Worm (Caenorhabditis elegans): ENCODE data around the gene F09B12.5.

The F09B12.5 gene

DNA sequence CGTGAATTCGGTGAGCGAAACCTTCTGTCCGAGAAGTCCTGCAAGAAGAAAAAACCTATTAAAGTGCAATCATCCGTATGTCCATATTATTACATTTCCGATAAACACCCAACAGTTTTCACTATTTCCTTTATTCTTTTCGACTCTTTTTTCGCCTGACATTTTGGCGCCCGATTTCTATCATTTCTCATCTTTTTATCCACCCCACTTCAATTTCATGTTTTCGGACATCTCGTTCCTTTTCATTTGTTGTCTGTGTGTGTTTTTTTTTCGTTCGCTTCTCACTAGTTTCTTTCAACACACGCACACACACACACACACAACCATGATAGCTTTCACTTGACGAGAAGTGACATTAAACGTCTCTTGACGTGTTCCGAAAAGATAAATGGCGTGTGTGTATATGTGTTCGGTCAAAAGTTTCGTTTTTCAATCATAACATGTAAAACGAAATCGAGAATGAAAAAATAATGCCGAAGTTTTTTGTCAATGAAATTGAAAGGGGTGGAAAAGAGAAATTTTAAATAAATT, 20.5 kb downstream of the F09B12.5 start (continued):
- TF ChIP-seq hlh-11 (tag; optimal IDR thresholded peaks at IDR 0.05) (peak; percentile 35), ctbp-1 (GFP tag; IDR thresholded peaks at IDR 0.05) (0 out of 2 replicates have a peak, but pooled peaks have one; percentile 23), mxl-3 (GFP tag; optimal IDR thresholded peaks at IDR 0.05) (no peak), unc-62 (GFP tag; optimal IDR thresholded peaks at IDR 0.05 in 1 of 2) (peak in 1 of 2 experiments; percentile 93), unc-62 (tag; optimal IDR thresholded peaks at IDR 0.05) (no peak), nhr-111 (GFP tag; optimal IDR thresholded peaks at IDR 0.05) (no peak)

DNA sequence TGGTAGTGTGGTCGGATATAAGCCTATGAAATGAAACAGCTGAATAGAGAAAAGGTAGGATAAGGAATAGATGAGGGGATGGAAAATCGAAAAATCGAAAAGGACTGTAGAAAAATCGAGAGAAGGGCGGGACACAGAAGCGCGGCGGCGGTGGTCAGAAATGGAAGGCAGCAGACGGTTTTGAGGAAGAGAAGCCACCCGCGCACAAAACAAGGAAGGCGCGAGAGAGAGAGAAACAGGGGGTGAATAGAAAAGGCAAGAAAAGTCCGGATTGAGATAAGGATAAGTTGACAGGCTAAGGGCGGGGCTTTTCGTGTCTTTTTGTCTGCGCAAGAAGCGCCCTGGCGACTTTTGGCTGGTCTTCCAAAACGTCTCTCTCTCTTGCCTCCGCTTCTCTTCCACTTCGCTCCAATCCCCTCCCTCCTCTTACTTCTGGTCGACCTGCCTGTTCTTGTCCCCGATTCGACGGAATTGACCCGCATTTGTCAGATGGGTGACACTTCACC, 23.3 kb downstream of the F09B12.5 start, which contains the start of gene mlt-9:
Gene mlt-9, minus strand, starts transcription at position 51 of the 506 bp plus-strand sequence.
- TF ChIP-seq hmg-1.1 (GFP tag; IDR thresholded peaks at IDR 0.05) (0 out of 2 replicates have a peak, but pooled peaks have one; percentile 10), nhr-111 (GFP tag; optimal IDR thresholded peaks at IDR 0.05) (no peak), pha-4 (GFP tag; IDR thresholded peaks at IDR 0.05) (no peak), pha-4 (tag; optimal IDR thresholded peaks at IDR 0.05) (no peak), hlh-11 (tag; optimal IDR thresholded peaks at IDR 0.05) (peak; percentile 6)

ce11 chrX:15112172-15112571, 27.7 kb downstream of the F09B12.5 start:
- TF ChIP-seq T20F7.1 (GFP tag; optimal IDR thresholded peaks at IDR 0.05): no peak
- TF ChIP-seq unc-62 (GFP tag; optimal IDR thresholded peaks at IDR 0.05 in 1 of 2): peak in 1 of 2 experiments; percentile 88
- TF ChIP-seq unc-62 (tag; optimal IDR thresholded peaks at IDR 0.05): no peak
- no peak for TF ChIP-seq snpc-1.2 (GFP tag; IDR thresholded peaks at IDR 0.05)

DNA sequence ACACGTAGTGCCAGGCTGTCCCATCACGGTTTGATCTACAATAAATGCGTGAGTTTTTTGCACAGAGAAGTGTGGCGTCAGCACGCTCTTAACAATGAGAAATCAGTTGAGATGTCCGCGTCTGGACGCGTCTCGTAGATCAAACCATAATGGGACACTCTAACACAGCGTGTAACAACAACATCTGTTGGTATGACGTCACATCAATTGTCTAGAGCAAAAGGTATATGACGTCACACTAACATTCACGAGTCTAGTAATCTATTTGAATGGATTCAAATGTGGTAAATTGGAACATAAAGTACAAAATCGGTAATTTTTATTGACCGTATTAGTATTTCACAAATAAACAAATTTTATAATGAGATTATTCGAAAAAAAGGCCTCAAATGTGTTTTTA, 31.3 kb downstream of the F09B12.5 start:
- peak in 1 of 2 experiments; percentile 1 for TF ChIP-seq unc-62 (GFP tag; optimal IDR thresholded peaks at IDR 0.05 in 1 of 2)
- TF ChIP-seq unc-62 (tag; optimal IDR thresholded peaks at IDR 0.05): no peak
- TF ChIP-seq daf-19 (GFP tag; conservative IDR thresholded peaks at IDR 0.05): no peak
- no peak for TF ChIP-seq fkh-10 (GFP tag; optimal IDR thresholded peaks at IDR 0.05)
- no peak for TF ChIP-seq ceh-20 (GFP tag; IDR thresholded peaks at IDR 0.05)
- TF ChIP-seq zag-1 (tag; optimal IDR thresholded peaks at IDR 0.05): no peak
- no peak for TF ChIP-seq unc-39 (tag; optimal IDR thresholded peaks at IDR 0.05)
- TF ChIP-seq fos-1 (tag; optimal IDR thresholded peaks at IDR 0.05): no peak
- no peak for TF ChIP-seq aly-2 (tag; optimal IDR thresholded peaks at IDR 0.05)

- no peak for TF ChIP-seq nhr-28 (tag; optimal IDR thresholded peaks at IDR 0.05)
- TF ChIP-seq lsy-2 (tag; optimal IDR thresholded peaks at IDR 0.05): no peak
- TF ChIP-seq aha-1 (tag): no peak
- no peak for TF ChIP-seq nhr-48 (tag; optimal IDR thresholded peaks at IDR 0.05)
- no peak for TF ChIP-seq T20F7.1 (GFP tag; optimal IDR thresholded peaks at IDR 0.05)
- TF ChIP-seq R02D3.7 (tag; optimal IDR thresholded peaks at IDR 0.05): no peak
These were observed 32.0 kb downstream of the F09B12.5 start, which contains the start of gene R07D5.2 for ce11 chrX:15116514-15116913. TSS of gene R07D5.2 (minus strand) at chrX:15116614.

DNA sequence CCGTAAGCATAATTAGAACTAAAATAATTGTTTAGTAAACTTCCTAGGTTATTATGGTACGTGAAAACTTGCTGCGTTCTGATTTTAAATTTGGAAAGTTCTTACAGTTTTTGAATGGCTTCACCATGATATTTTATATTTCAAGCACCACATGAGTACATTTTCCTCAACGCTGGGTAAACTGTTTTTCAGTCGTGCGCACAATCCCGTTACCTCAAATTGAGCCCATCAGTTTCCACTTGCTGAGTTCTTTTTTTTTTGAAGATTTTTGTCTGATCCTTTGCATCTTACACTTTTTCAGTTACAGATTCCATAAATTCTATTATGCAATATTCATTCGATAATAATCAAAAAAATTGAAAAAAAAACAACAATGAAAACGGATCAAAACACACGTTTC, 36.0 kb downstream of the F09B12.5 start:
- TF ChIP-seq mes-2 (tag; optimal IDR thresholded peaks at IDR 0.05; ENCODE audit: poor library complexity, severe bottlenecking): no peak
- peak; percentile 91 for TF ChIP-seq aha-1 (tag)
- no peak for TF ChIP-seq lin-38 (GFP tag; IDR thresholded peaks at IDR 0.05)

DNA sequence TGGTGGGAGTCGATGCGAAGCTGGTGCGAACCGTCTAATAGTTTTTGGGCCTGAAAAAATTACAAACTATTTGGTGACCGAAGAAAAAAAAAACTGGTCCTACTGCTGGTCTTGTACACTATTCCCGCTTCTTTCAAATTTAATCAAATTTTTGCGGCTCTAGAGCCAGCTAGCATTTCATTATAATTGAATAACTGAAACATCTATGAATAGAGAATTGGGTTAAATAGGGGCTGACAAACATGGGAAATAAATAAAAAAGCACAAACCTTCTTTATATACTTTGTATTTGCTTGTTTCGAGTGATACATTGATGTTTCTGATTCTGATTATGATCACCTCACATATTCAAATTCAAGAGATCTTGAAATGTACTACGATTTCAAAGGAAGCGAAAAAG, 40.6 kb downstream of the F09B12.5 start:
- TF ChIP-seq ces-1 (GFP tag; optimal IDR thresholded peaks at IDR 0.05) (peak; percentile 30), mdt-29 (GFP tag; IDR thresholded peaks at IDR 0.05) (no peak)

- TF ChIP-seq nhr-10 (tag; optimal IDR thresholded peaks at IDR 0.05) (no peak), gei-8 (GFP tag; optimal IDR thresholded peaks at IDR 0.05) (no peak), fos-1 (tag; optimal IDR thresholded peaks at IDR 0.05) (no peak), lsy-2 (tag; optimal IDR thresholded peaks at IDR 0.05) (no peak), lin-13 (GFP tag; optimal IDR thresholded peaks at IDR 0.05) (no peak), hlh-11 (tag; optimal IDR thresholded peaks at IDR 0.05) (no peak), zip-2 (tag; optimal IDR thresholded peaks at IDR 0.05) (no peak), Y48G9A.11 (GFP tag; IDR thresholded peaks at IDR 0.05) (no peak), php-3 (GFP tag; IDR thresholded peaks at IDR 0.05) (no peak), daf-19 (GFP tag; conservative IDR thresholded peaks at IDR 0.05) (no peak), nhr-6 (tag; optimal IDR thresholded peaks at IDR 0.05) (no peak), jun-1 (tag; optimal IDR thresholded peaks at IDR 0.05) (no peak), egl-43 (GFP tag; IDR thresholded peaks at IDR 0.05) (no peak), dmd-9 (GFP tag; IDR thresholded peaks at IDR 0.05) (no peak), mxl-3 (GFP tag; optimal IDR thresholded peaks at IDR 0.05) (no peak), unc-62 (GFP tag; optimal IDR thresholded peaks at IDR 0.05 in 1 of 2) (no peak), unc-62 (tag; optimal IDR thresholded peaks at IDR 0.05) (no peak)
These were observed 42.2 kb downstream of the F09B12.5 start for ce11 chrX:15126736-15127135.
